Worm (Caenorhabditis elegans) whole organism, L2 larva: ENCODE measurements around the gene cbp-1.

ENCODE experiments used
- ceh-82 ChIP-seq: fragments of 150-350 bp; optimal IDR thresholded peaks from 2 replicates; lab custom pipeline; 2014; ENCODE audit warnings: missing biosample characterization, missing genetic modification characterization
- elt-1 ChIP-seq: fragments of 150-350 bp; optimal IDR thresholded peaks from 2 replicates; lab custom pipeline; 2014; ENCODE audit warnings: missing biosample characterization, missing genetic modification characterization
- fos-1 ChIP-seq: fragments of 150-350 bp; optimal IDR thresholded peaks from 2 replicates; lab custom pipeline; 2014; ENCODE audit warnings: missing biosample characterization, missing genetic modification characterization
- lin-39 ChIP-seq: fragments of 150-350 bp; optimal IDR thresholded peaks from 2 replicates; lab custom pipeline; 2014; ENCODE audit warnings: missing biosample characterization, missing genetic modification reagents, missing genetic modification characterization
- lsy-2 ChIP-seq, 2 experiments: fragments of 150-350 bp in 1 of 2; sonication (generic microtip) in 1 of 2; optimal IDR thresholded peaks; 2 replicates each; lab custom pipeline; 2014 to 2017; ENCODE audit warnings: missing biosample characterization in 2 of 2, missing genetic modification characterization in 2 of 2
- mdl-1 ChIP-seq, 2 experiments: fragments of 150-350 bp in 1 of 2; sonication (generic microtip) in 1 of 2; optimal IDR thresholded peaks; 2 replicates each; lab custom pipeline; 2017; ENCODE audit warnings: missing biosample characterization in 2 of 2, missing genetic modification characterization in 2 of 2
- nhr-11 ChIP-seq: fragments of 150-350 bp; optimal IDR thresholded peaks from 2 replicates; lab custom pipeline; 2014; ENCODE audit warnings: missing biosample characterization, missing genetic modification characterization
- nhr-129 ChIP-seq: fragments of 150-350 bp; optimal IDR thresholded peaks from 2 replicates; lab custom pipeline; 2014; ENCODE audit warnings: missing biosample characterization, missing genetic modification characterization
- nhr-23 ChIP-seq: fragments of 150-350 bp; optimal IDR thresholded peaks from 2 replicates; lab custom pipeline; 2014; ENCODE audit warnings: missing biosample characterization, missing genetic modification reagents, missing genetic modification characterization
- snpc-4 ChIP-seq: fragments of 150-350 bp; optimal IDR thresholded peaks from 2 replicates; lab custom pipeline; 2014; ENCODE audit warnings: missing biosample characterization, missing genetic modification characterization
- unc-39 ChIP-seq: fragments of 150-350 bp; optimal IDR thresholded peaks from 2 replicates; lab custom pipeline; 2014; ENCODE audit warnings: missing biosample characterization, missing genetic modification characterization
- unc-55 ChIP-seq: fragments of 150-350 bp; sonication (generic microtip); optimal IDR thresholded peaks from 3 replicates; lab custom pipeline; 2014; ENCODE audit warnings: missing biosample characterization, missing genetic modification reagents, missing genetic modification characterization
- zag-1 ChIP-seq: fragments of 150-350 bp; optimal IDR thresholded peaks from 2 replicates; lab custom pipeline; 2014; ENCODE audit warnings: missing biosample characterization, missing genetic modification characterization
- ztf-11 ChIP-seq: sonication (generic microtip); optimal IDR thresholded peaks from 2 replicates; lab custom pipeline; 2017; ENCODE audit warnings: missing biosample characterization, missing genetic modification characterization

DNA sequence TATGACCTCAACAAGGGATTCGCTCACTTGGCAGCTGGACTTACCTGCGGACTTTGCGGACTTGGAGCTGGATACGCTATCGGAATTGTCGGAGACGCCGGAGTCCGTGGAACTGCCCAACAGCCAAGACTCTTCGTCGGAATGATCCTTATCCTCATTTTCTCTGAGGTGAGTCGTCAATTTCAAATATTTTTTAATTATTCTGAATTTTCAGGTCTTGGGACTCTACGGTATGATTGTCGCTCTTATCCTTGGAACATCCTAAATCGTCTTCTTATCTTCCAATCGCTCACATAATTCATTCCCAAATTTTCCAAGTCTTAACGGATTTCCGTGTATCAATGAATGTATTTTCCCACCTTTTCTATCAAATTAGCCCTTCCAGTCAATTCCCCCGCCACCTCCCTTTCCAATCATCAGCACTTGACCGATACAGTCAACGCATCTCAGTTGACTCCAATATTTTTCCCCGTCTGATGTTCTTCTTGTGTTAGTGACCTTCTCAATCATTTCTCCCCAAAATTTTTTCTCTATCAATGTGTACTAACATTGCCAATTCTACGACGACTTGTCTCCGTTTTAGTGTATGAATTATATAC lies 16.3 kb downstream of the cbp-1 start, which contains the start of gene R10E11.6:
- TF ChIP-seq lsy-2 (tag; optimal IDR thresholded peaks at IDR 0.05; lab: Kevin White, UChicago) (no peak), zag-1 (tag; lab: Kevin White, UChicago) (no peak), ceh-82 (tag; lab: Kevin White, UChicago) (no peak), nhr-23 (tag; lab: Kevin White, UChicago) (no peak), lin-39 (tag; lab: Kevin White, UChicago) (no peak), snpc-4 (tag; lab: Kevin White, UChicago) (no peak), nhr-129 (tag; lab: Kevin White, UChicago) (no peak), fos-1 (tag; lab: Kevin White, UChicago) (no peak), ztf-11 (tag; lab: Kevin White, UChicago) (no peak), unc-39 (tag; lab: Kevin White, UChicago) (no peak), mdl-1 (tag; optimal IDR thresholded peaks at IDR 0.05; lab: Kevin White, UChicago) (no peak), elt-1 (tag; lab: Kevin White, UChicago) (no peak), unc-55 (GFP tag; lab: Kevin White, UChicago) (no peak), nhr-11 (tag; lab: Kevin White, UChicago) (no peak)
